Worm (Caenorhabditis elegans) whole organism, early embryonic: Measurements from ENCODE around the gene exc-7.

Experiments used
- ceh-36 ChIP-seq: sonication (generic microtip); optimal IDR thresholded peaks from 2 replicates; lab custom pipeline; 2016; ENCODE audit warnings: missing genetic modification characterization, inconsistent platforms, missing compliant biosample characterization
- flt-1 ChIP-seq: fragments of 200-800 bp; sonication (Bioruptor generic); IDR thresholded peaks from 2 replicates; pipeline ENCODE4 v1.3.6; 2022; ENCODE audit warnings: missing genetic modification characterization, missing compliant biosample characterization

DNA sequence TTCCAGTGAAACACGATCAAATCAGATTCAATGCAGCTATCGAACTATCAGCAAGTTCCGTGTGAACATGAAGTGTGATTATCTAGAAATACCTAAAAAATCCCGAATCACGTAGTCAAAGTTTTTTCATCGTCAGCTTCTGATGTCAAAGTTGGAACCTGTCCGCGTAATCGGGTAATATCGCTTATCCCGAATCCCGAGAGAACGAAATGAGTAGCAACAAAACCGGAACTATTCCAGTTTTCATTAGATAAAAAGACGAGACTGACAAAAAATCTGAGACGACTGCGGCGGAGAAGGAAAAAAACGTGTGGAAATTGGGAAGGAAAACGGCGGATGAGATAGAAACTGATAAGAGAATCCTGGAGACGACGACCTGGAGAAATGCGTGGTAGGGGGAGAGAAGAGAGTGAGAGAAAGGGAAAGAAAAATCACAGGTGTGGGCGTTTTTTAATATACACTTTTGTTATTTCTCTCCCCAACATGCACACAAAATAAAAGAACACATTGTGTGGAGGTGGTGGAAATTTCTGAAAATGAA lies 44.3 kb downstream of the exc-7 start:
- no peak for TF ChIP-seq flt-1 (GFP tag; lab: Robert Waterston, UW)
- TF ChIP-seq ceh-36: no peak
